Fruit fly (Drosophila melanogaster): ENCODE measurements around the gene Kal1.

dm6 chr3R:24106879-24107441, 34.2 kb upstream of the Kal1 start, which contains the start of gene CG10694:
- TF ChIP-seq kay (GFP tag; ENCODE audit: borderline replicate concordance) (no peak), CG1620 (GFP tag; optimal IDR thresholded peaks at IDR 0.05) (no peak)

Data from whole organism, adult.